Fruit fly (Drosophila melanogaster): ENCODE measurements around the gene CG13679.

DNA sequence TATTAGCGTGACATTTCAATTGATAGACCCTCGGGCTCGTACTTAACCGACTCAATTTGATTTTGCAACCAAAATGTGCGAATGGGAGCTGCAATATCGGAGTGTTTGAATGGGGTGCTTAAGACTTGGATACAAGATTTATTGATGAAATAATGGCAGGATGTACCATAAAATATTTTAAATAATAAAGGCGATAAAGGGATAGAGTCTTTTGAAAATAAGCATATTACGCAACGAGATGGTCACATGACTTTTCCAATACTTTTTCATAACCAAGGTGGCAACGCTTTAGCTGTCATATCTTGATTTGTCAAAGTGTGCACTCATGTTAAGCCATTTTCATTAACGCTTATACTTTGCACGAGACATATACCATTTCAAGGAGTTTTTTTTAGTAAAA is 26.3 kb downstream of the CG13679 start, which contains the start of gene eIF4E3:
- no peak for TF ChIP-seq insv (optimal IDR thresholded peaks at IDR 0.05)
- no peak for TF ChIP-seq psq (optimal IDR thresholded peaks at IDR 0.05)
- no peak for TF ChIP-seq Sin3A (optimal IDR thresholded peaks at IDR 0.05)
- no peak for TF ChIP-seq ttk (optimal IDR thresholded peaks at IDR 0.05)
- no peak for TF ChIP-seq h (optimal IDR thresholded peaks at IDR 0.05)
- no peak for TF ChIP-seq Myc (optimal IDR thresholded peaks at IDR 0.05)

Measured in Kc167 (cell line).